Fruit fly (Drosophila melanogaster) whole organism, prepupa: ENCODE results near the gene CG5888.

ENCODE experiments used
- Blimp-1 ChIP-seq: fragments of 200-800 bp; sonication (Bioruptor generic); optimal IDR thresholded peaks from 3 replicates; lab custom pipeline; 2017; ENCODE audit warnings: missing biosample characterization, missing genetic modification characterization, mild to moderate bottlenecking, moderate library complexity, missing genetic modification reagents
- CG10631 ChIP-seq: fragments of 200-800 bp; sonication (Bioruptor generic); optimal IDR thresholded peaks from 2 replicates; lab custom pipeline; 2016; ENCODE audit warnings: missing biosample characterization, missing genetic modification characterization
- CG11294 ChIP-seq: fragments of 200-800 bp; sonication (Bioruptor generic); IDR thresholded peaks from 2 replicates; pipeline ENCODE4 v1.3.6; 2022; ENCODE audit warnings: missing biosample characterization, missing genetic modification characterization
- CG11902 ChIP-seq: fragments of 200-800 bp; sonication (Bioruptor generic); optimal IDR thresholded peaks from 3 replicates; lab custom pipeline; 2016; ENCODE audit warnings: missing biosample characterization, missing genetic modification characterization
- CG15336 ChIP-seq: fragments of 200-800 bp; sonication (Bioruptor generic); IDR thresholded peaks from 2 replicates; pipeline ENCODE4 v1.3.6; 2022; ENCODE audit warnings: missing biosample characterization, missing genetic modification characterization
- CG1621 ChIP-seq: fragments of 200-800 bp; sonication (Bioruptor generic); optimal IDR thresholded peaks from 3 replicates; lab custom pipeline; 2018; ENCODE audit warnings: missing biosample characterization, mild to moderate bottlenecking, missing genetic modification characterization
- CG3032 ChIP-seq: fragments of 200-800 bp; optimal IDR thresholded peaks from 2 replicates; lab custom pipeline; 2019; ENCODE audit warnings: missing biosample characterization, mild to moderate bottlenecking, missing genetic modification characterization, moderate library complexity
- CG31627 ChIP-seq: fragments of 200-800 bp; sonication (Bioruptor generic); optimal IDR thresholded peaks from 3 replicates; lab custom pipeline; 2016; ENCODE audit warnings: missing biosample characterization, missing genetic modification characterization
- CG32006 ChIP-seq: fragments of 200-800 bp; sonication (Bioruptor generic); optimal IDR thresholded peaks from 3 replicates; lab custom pipeline; 2017; ENCODE audit warnings: missing biosample characterization, mild to moderate bottlenecking, missing genetic modification characterization
- CG3919 ChIP-seq: fragments of 200-800 bp; sonication (Bioruptor generic); optimal IDR thresholded peaks from 3 replicates; lab custom pipeline; 2016; ENCODE audit warnings: missing biosample characterization, missing genetic modification characterization
- CG4318 ChIP-seq: fragments of 200-800 bp; sonication (Bioruptor generic); optimal IDR thresholded peaks from 3 replicates; lab custom pipeline; 2017; ENCODE audit warnings: missing biosample characterization, mild to moderate bottlenecking, missing genetic modification characterization
- CG6792 ChIP-seq: fragments of 200-800 bp; sonication (Bioruptor generic); optimal IDR thresholded peaks from 3 replicates; lab custom pipeline; 2016; ENCODE audit warnings: missing biosample characterization, missing genetic modification characterization
- CG6854 ChIP-seq: fragments of 200-800 bp; sonication (Bioruptor generic); optimal IDR thresholded peaks from 2 replicates; lab custom pipeline; 2017; ENCODE audit warnings: missing biosample characterization, mild to moderate bottlenecking, missing genetic modification characterization
- CG7368 ChIP-seq: fragments of 200-800 bp; sonication (Bioruptor generic); optimal IDR thresholded peaks from 3 replicates; lab custom pipeline; 2016; ENCODE audit warnings: missing biosample characterization, missing genetic modification characterization
- CG8119 ChIP-seq: fragments of 200-800 bp; sonication (Bioruptor generic); IDR thresholded peaks from 3 replicates; pipeline ENCODE4 v1.3.6; 2022; ENCODE audit warnings: missing biosample characterization, missing genetic modification characterization
- CG8319 ChIP-seq: fragments of 200-800 bp; sonication (Bioruptor generic); optimal IDR thresholded peaks from 3 replicates; lab custom pipeline; 2016; ENCODE audit warnings: missing biosample characterization, missing genetic modification characterization
- CG8632 ChIP-seq: fragments of 200-800 bp; sonication (Bioruptor generic); optimal IDR thresholded peaks from 3 replicates; lab custom pipeline; 2016; ENCODE audit warnings: missing biosample characterization, missing genetic modification characterization
- CG9139 ChIP-seq: fragments of 200-800 bp; sonication (Bioruptor generic); optimal IDR thresholded peaks from 3 replicates; lab custom pipeline; 2017; ENCODE audit warnings: missing biosample characterization, mild to moderate bottlenecking, missing genetic modification characterization
- Eip75B ChIP-seq: fragments of 200-800 bp; sonication (Bioruptor generic); optimal IDR thresholded peaks from 3 replicates; lab custom pipeline; 2016; ENCODE audit warnings: missing biosample characterization, missing genetic modification characterization
- Eip78C ChIP-seq: fragments of 200-800 bp; sonication (Bioruptor generic); peaks from one replicate; lab custom pipeline; 2016; ENCODE audit warnings: missing biosample characterization, missing genetic modification characterization
- Eip93F ChIP-seq: fragments of 200-800 bp; sonication (Bioruptor generic); optimal IDR thresholded peaks from 2 replicates; lab custom pipeline; 2016; ENCODE audit warnings: missing biosample characterization, mild to moderate bottlenecking, missing genetic modification characterization
- Ets21C ChIP-seq: fragments of 200-800 bp; sonication (Bioruptor generic); optimal IDR thresholded peaks from 3 replicates; lab custom pipeline; 2016; ENCODE audit warnings: missing biosample characterization, missing genetic modification characterization
- Ets96B ChIP-seq: fragments of 200-800 bp; optimal IDR thresholded peaks from 2 replicates; lab custom pipeline; 2019; ENCODE audit warnings: missing biosample characterization, mild to moderate bottlenecking, missing genetic modification characterization, moderate library complexity
- Gug ChIP-seq: fragments of 200-800 bp; sonication (Bioruptor generic); IDR thresholded peaks from 2 replicates; pipeline ENCODE4 v1.3.6; 2022; ENCODE audit warnings: missing biosample characterization, missing genetic modification characterization
- Hr38 ChIP-seq: sonication (Bioruptor generic); optimal IDR thresholded peaks from 2 replicates; lab custom pipeline; 2016; ENCODE audit warnings: missing biosample characterization, missing genetic modification characterization
- Hr4 ChIP-seq: fragments of 200-800 bp; sonication (Bioruptor generic); optimal IDR thresholded peaks from 3 replicates; lab custom pipeline; 2016; ENCODE audit warnings: missing biosample characterization, missing genetic modification characterization
- Lpt ChIP-seq: fragments of 200-800 bp; sonication (Bioruptor generic); optimal IDR thresholded peaks from 3 replicates; lab custom pipeline; 2016; ENCODE audit warnings: missing biosample characterization, missing genetic modification characterization
- Met ChIP-seq: fragments of 200-800 bp; sonication (Bioruptor generic); optimal IDR thresholded peaks from 3 replicates; lab custom pipeline; 2016; ENCODE audit warnings: missing biosample characterization, missing genetic modification characterization
- OdsH ChIP-seq: fragments of 200-800 bp; sonication (Bioruptor generic); optimal IDR thresholded peaks from 3 replicates; lab custom pipeline; 2016; ENCODE audit warnings: missing biosample characterization, missing genetic modification characterization
- Smox ChIP-seq: fragments of 200-800 bp; sonication (Bioruptor generic); optimal IDR thresholded peaks from 3 replicates; lab custom pipeline; 2016; ENCODE audit warnings: missing biosample characterization, missing genetic modification characterization
- Sox102F ChIP-seq: fragments of 200-800 bp; sonication (Bioruptor generic); optimal IDR thresholded peaks from 2 replicates; lab custom pipeline; 2016; ENCODE audit warnings: missing biosample characterization, mild to moderate bottlenecking, missing genetic modification characterization
- Sox14 ChIP-seq: fragments of 200-800 bp; sonication (Bioruptor generic); optimal IDR thresholded peaks from 3 replicates; lab custom pipeline; 2016; ENCODE audit warnings: missing biosample characterization, missing genetic modification characterization
- Sox15 ChIP-seq: fragments of 200-800 bp; sonication (Bioruptor generic); optimal IDR thresholded peaks from 3 replicates; lab custom pipeline; 2016; ENCODE audit warnings: missing biosample characterization, missing genetic modification characterization
- achi ChIP-seq: fragments of 200-800 bp; sonication (Bioruptor generic); optimal IDR thresholded peaks from 3 replicates; lab custom pipeline; 2016; ENCODE audit warnings: missing biosample characterization, missing genetic modification characterization
- acj6 ChIP-seq: fragments of 200-800 bp; sonication (Bioruptor generic); optimal IDR thresholded peaks from 3 replicates; lab custom pipeline; 2016; ENCODE audit warnings: missing biosample characterization, missing genetic modification characterization
- cyc ChIP-seq: fragments of 200-800 bp; sonication (Bioruptor generic); optimal IDR thresholded peaks from 3 replicates; lab custom pipeline; 2016; ENCODE audit warnings: missing biosample characterization, missing genetic modification characterization
- dac ChIP-seq: fragments of 200-800 bp; sonication (Bioruptor generic); optimal IDR thresholded peaks from 2 replicates; lab custom pipeline; 2017; ENCODE audit warnings: missing biosample characterization, mild to moderate bottlenecking, missing genetic modification characterization
- dsx ChIP-seq: fragments of 200-800 bp; optimal IDR thresholded peaks from 3 replicates; lab custom pipeline; 2019; ENCODE audit warnings: missing biosample characterization, mild to moderate bottlenecking, missing genetic modification characterization, moderate library complexity; ENCODE audit not compliant: poor library complexity, severe bottlenecking
- eg ChIP-seq: fragments of 200-800 bp; sonication (Bioruptor generic); IDR thresholded peaks from 3 replicates; pipeline ENCODE4 v1.3.6; 2022; ENCODE audit warnings: missing biosample characterization, missing genetic modification characterization
- esn ChIP-seq: fragments of 200-800 bp; sonication (Bioruptor generic); optimal IDR thresholded peaks from 2 replicates; lab custom pipeline; 2016; ENCODE audit warnings: missing biosample characterization, mild to moderate bottlenecking, missing genetic modification characterization, moderate library complexity
- fd85E ChIP-seq: fragments of 200-800 bp; sonication (Bioruptor generic); optimal IDR thresholded peaks from 3 replicates; lab custom pipeline; 2016; ENCODE audit warnings: missing biosample characterization, missing genetic modification characterization
- fkh ChIP-seq: fragments of 200-800 bp; sonication (Bioruptor generic); optimal IDR thresholded peaks from 3 replicates; lab custom pipeline; 2017; ENCODE audit warnings: missing biosample characterization, mild to moderate bottlenecking, missing genetic modification characterization, moderate library complexity
- lz ChIP-seq: fragments of 200-800 bp; sonication (Bioruptor generic); optimal IDR thresholded peaks from 3 replicates; lab custom pipeline; 2016; ENCODE audit warnings: missing biosample characterization, missing genetic modification characterization
- net ChIP-seq: fragments of 200-800 bp; sonication (Bioruptor generic); optimal IDR thresholded peaks from 3 replicates; lab custom pipeline; 2016; ENCODE audit warnings: missing biosample characterization, missing genetic modification characterization
- pdm3 ChIP-seq: fragments of 200-800 bp; sonication (Bioruptor generic); optimal IDR thresholded peaks from 3 replicates; lab custom pipeline; 2016; ENCODE audit warnings: missing biosample characterization, missing genetic modification characterization
- spab ChIP-seq: fragments of 200-800 bp; sonication (Bioruptor generic); optimal IDR thresholded peaks from 2 replicates; lab custom pipeline; 2017; ENCODE audit warnings: missing biosample characterization, mild to moderate bottlenecking, missing genetic modification characterization, missing genetic modification reagents
- ss ChIP-seq, 2 experiments: fragments of 200-800 bp; sonication (Bioruptor generic); optimal IDR thresholded peaks; 2 replicates in 1 of 2; 3 replicates in 1 of 2; lab custom pipeline; 2017 to 2018; ENCODE audit warnings: mild to moderate bottlenecking in 2 of 2, missing biosample characterization in 2 of 2, missing genetic modification characterization in 2 of 2, moderate library complexity in 1 of 2
- svp ChIP-seq: fragments of 200-800 bp; sonication (Bioruptor generic); peaks from one replicate; lab custom pipeline; 2016; ENCODE audit warnings: missing biosample characterization, missing genetic modification characterization
- topi ChIP-seq: fragments of 200-800 bp; sonication (Bioruptor generic); optimal IDR thresholded peaks from 3 replicates; lab custom pipeline; 2016; ENCODE audit warnings: missing biosample characterization, missing genetic modification characterization
- vri ChIP-seq: fragments of 200-800 bp; sonication (Bioruptor generic); optimal IDR thresholded peaks from 3 replicates; lab custom pipeline; 2016; ENCODE audit warnings: missing biosample characterization, mild to moderate bottlenecking, missing genetic modification characterization

Gene CG5888

DNA sequence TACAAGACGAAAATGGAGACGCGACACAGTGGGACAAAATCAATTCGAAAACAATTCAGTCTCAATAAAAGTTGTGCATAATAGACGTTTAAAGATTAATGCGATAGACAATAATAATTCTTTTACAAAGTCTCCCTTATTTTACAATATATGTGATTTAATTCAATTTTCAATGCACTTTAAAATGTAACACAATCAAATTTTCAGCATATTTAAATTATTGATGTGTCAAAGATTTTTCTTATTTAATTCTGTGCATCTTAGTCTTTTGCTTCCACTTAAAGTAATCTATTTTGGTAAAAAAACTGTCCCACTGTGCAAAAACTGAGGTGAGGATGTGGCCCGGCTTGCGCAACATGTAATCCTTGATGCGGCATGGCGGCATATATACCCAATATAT, 10.3 kb downstream of the CG5888 start (continued):
- peak; percentile 70 for TF ChIP-seq Sox14 (GFP tag; lab: Kevin White, UChicago)
- TF ChIP-seq CG6792 (GFP tag; lab: Kevin White, UChicago): peak; percentile 65
- TF ChIP-seq acj6 (GFP tag; lab: Kevin White, UChicago): peak; percentile 69
- no peak for TF ChIP-seq Hr38 (GFP tag; lab: Kevin White, UChicago)
- no peak for TF ChIP-seq CG9139
- TF ChIP-seq dac (GFP tag; lab: Kevin White, UChicago): peak; percentile 26
- TF ChIP-seq Smox: peak; percentile 71
- peak; percentile 49 for TF ChIP-seq CG4318 (GFP tag; lab: Kevin White, UChicago)
- TF ChIP-seq Gug (GFP tag; lab: Robert Waterston, UW): no peak
- TF ChIP-seq Blimp-1 (GFP tag; lab: Kevin White, UChicago): no peak
- TF ChIP-seq achi (GFP tag; lab: Kevin White, UChicago): peak; percentile 75
- peak; percentile 77 for TF ChIP-seq Met (GFP tag; lab: Kevin White, UChicago)

DNA sequence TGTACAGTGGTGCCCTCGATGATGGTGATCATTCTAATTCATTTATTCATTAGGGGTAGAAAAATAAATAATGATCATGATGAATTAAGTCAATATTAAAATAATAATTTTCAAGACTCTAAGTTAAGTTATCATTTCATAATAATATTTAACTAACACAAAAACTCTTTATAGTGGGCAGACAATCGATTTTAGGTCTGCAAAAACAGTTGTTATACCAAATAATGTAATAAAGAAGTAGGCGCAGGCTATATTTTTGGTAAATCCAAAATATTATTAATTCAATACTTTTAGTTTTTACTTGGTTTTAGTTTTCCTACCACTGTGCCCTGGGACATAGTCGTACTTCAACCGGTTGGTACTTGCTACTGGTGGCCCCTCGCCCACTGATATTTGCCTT, 12.6 kb downstream of the CG5888 start:
- no peak for TF ChIP-seq vri (GFP tag; lab: Kevin White, UChicago)
- TF ChIP-seq Hr4: peak; percentile 30
- no peak for TF ChIP-seq dac (GFP tag; lab: Kevin White, UChicago)
- peak; percentile 54; the same call in 2 of the 3 replicates for TF ChIP-seq CG8119 (GFP tag; lab: Robert Waterston, UW)
- TF ChIP-seq Sox102F (GFP tag; lab: Kevin White, UChicago): no peak
- TF ChIP-seq CG8632 (GFP tag; lab: Kevin White, UChicago): peak; percentile 42
- TF ChIP-seq spab (GFP tag; lab: Kevin White, UChicago): peak; percentile 21
- TF ChIP-seq Met (GFP tag; lab: Kevin White, UChicago): no peak
- TF ChIP-seq eg (GFP tag; lab: Robert Waterston, UW): no peak
- TF ChIP-seq CG10631 (GFP tag; lab: Kevin White, UChicago): peak; percentile 40
- no peak for TF ChIP-seq fd85E (GFP tag; lab: Kevin White, UChicago)
- no peak for TF ChIP-seq CG31627 (GFP tag; lab: Kevin White, UChicago)
- peak; percentile 71 for TF ChIP-seq Eip78C (GFP tag; lab: Kevin White, UChicago)
- TF ChIP-seq CG1621 (tag; lab: Kevin White, UChicago): no peak
- peak; percentile 47 for TF ChIP-seq svp (GFP tag; lab: Kevin White, UChicago)
- TF ChIP-seq CG6792 (GFP tag; lab: Kevin White, UChicago): no peak
- peak; percentile 59 for TF ChIP-seq CG32006
- no peak for TF ChIP-seq esn (GFP tag; lab: Kevin White, UChicago)
- TF ChIP-seq CG6854 (GFP tag; lab: Kevin White, UChicago): no peak
- no peak for TF ChIP-seq Eip93F (GFP tag; lab: Kevin White, UChicago)
- TF ChIP-seq lz: no peak
- TF ChIP-seq CG4318 (GFP tag; lab: Kevin White, UChicago): peak; percentile 2
- TF ChIP-seq pdm3 (GFP tag; lab: Kevin White, UChicago): peak; percentile 21
- no peak for TF ChIP-seq CG11902 (GFP tag; lab: Kevin White, UChicago)
- no peak for TF ChIP-seq Sox14 (GFP tag; lab: Kevin White, UChicago)
- no peak for TF ChIP-seq dsx (GFP tag; lab: Kevin White, UChicago)
- no peak for TF ChIP-seq topi
- TF ChIP-seq CG8319 (GFP tag; lab: Kevin White, UChicago): no peak
- TF ChIP-seq CG3032 (tag; lab: Kevin White, UChicago): peak; percentile 26
- peak; percentile 36 for TF ChIP-seq acj6 (GFP tag; lab: Kevin White, UChicago)
- TF ChIP-seq Gug (GFP tag; lab: Robert Waterston, UW): no peak
- TF ChIP-seq CG3919 (GFP tag; lab: Kevin White, UChicago): peak; percentile 34
- peak; percentile 27 for TF ChIP-seq OdsH (GFP tag; lab: Kevin White, UChicago)
- TF ChIP-seq Ets96B: peak; percentile 8
- no peak for TF ChIP-seq Lpt
- TF ChIP-seq CG15336 (GFP tag; lab: Robert Waterston, UW): no peak
- no peak for TF ChIP-seq fkh
- peak; percentile 3 for TF ChIP-seq Eip75B (GFP tag; lab: Kevin White, UChicago)
- peak; percentile 10 for TF ChIP-seq net (GFP tag; lab: Kevin White, UChicago)
- no peak for TF ChIP-seq Ets21C (GFP tag; lab: Kevin White, UChicago)
- TF ChIP-seq CG11294: no peak
- no peak for TF ChIP-seq Sox15 (GFP tag; lab: Kevin White, UChicago)
- no peak for TF ChIP-seq CG7368
- TF ChIP-seq Hr38 (GFP tag; lab: Kevin White, UChicago): no peak
- no peak for TF ChIP-seq cyc (GFP tag; lab: Kevin White, UChicago)
- peak in 1 of 2 experiments; percentile 8 for TF ChIP-seq ss (GFP tag; optimal IDR thresholded peaks at IDR 0.05; lab: Kevin White, UChicago)
